Worm (Caenorhabditis elegans): ENCODE results near the gene C28H8.2.
A peak's percentile ranks its signal among the peaks of the same experiment; 100 is the strongest.

C28H8.2 gene

ce11 chrIII:5938013-5938412, 17.9 kb downstream of the C28H8.2 start (continued):
- TF ChIP-seq jun-1 (tag; optimal IDR thresholded peaks at IDR 0.05): peak; percentile 21
- peak; percentile 50 for TF ChIP-seq elt-2 (tag; optimal IDR thresholded peaks at IDR 0.05)
- TF ChIP-seq ztf-11 (tag; optimal IDR thresholded peaks at IDR 0.05): no peak
- TF ChIP-seq ceh-16 (tag; optimal IDR thresholded peaks at IDR 0.05): peak; percentile 32
- peak; percentile 55 for TF ChIP-seq fos-1 (tag; optimal IDR thresholded peaks at IDR 0.05)
- TF ChIP-seq nhr-77 (tag; optimal IDR thresholded peaks at IDR 0.05): no peak
- peak; percentile 95 for TF ChIP-seq nhr-25 (tag; optimal IDR thresholded peaks at IDR 0.05)
- TF ChIP-seq ama-1 (optimal IDR thresholded peaks at IDR 0.05): peak; percentile 15

DNA sequence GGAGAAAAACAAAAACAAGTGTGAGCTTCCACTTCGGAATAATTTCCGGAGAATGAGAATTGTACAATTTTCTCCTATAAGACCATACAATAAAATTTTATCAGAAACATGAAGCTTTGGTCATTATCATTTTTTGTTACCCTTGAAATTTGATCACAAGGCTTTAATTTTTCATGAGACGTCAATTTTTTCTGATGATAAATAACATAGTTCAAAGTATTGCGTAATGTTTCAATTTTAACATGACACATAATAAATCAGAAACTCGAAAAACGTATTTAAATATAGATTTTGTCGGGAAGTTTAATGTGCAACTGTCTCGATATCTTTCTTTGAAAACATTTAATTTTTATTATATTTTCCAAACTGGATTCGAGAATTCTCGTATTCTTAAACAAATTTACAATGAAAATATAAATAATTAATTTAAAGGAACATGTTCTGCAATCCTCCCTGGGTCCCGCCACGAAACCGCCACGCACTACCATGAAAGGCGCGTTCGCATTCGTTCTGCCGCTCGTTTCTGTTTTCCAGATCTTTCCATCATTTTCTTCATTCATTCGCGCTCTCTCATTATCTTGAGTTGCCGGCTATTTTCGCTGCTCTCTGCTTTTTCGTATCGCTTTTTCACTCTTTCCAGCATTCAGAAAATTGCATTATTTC, 18.8 kb downstream of the C28H8.2 start:
- TF ChIP-seq fos-1 (tag; optimal IDR thresholded peaks at IDR 0.05) (no peak), nhr-76 (tag; optimal IDR thresholded peaks at IDR 0.05) (no peak), lin-39 (tag; optimal IDR thresholded peaks at IDR 0.05) (peak; percentile 13), elt-2 (tag; optimal IDR thresholded peaks at IDR 0.05) (peak; percentile 69), pha-4 (tag; optimal IDR thresholded peaks at IDR 0.05) (peak; percentile 57), hmg-11 (tag; optimal IDR thresholded peaks at IDR 0.05) (no peak), pqm-1 (tag; optimal IDR thresholded peaks at IDR 0.05) (peak; percentile 61)

DNA sequence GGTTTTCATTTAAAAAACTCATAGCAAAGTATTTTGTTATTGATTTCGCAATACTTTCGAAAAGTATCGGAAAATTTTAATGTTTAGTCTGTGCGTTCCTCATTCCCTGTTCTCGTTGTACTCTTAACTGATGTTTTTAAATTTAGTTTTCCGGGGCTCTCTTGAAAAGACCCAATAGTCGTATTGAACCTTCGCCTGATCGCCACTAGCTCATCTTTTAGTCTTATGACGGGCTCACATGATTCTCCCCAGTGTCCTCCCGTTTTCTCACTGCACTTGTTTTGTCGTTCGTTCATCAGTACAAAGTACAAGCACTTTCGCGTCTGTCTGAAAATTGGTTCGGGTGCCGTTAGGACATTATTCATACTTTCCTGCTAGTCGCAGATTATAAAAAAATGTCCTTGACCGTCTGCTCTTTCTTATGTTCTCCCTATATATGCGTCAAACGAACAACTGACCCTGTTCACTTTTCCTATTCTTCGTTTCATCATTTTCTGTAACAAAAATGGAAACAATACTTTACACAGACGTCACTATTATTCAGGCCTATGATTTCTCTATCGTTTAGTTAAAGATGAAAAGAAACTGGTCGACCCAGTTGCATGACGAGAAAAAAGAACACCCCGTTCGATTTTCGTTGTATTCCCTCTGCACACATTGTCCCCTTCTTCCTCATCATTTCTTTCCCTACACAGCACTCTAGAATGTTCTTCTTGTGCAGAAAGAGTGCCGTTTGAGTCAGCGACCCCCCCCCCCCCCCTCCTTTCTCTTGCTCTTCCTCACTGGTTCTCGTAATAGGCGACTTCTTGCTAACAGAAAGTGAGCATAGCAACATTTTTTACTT, 19.6 kb downstream of the C28H8.2 start, which contains the start of gene ubq-1:
Gene ubq-1, plus strand, starts transcription at position 802 of the 844 bp plus-strand sequence.
- no peak for TF ChIP-seq lin-15B (tag; optimal IDR thresholded peaks at IDR 0.05)
- TF ChIP-seq ztf-4 (tag; optimal IDR thresholded peaks at IDR 0.05): no peak
- TF ChIP-seq egl-27 (tag; optimal IDR thresholded peaks at IDR 0.05): peak; percentile 15
- no peak for TF ChIP-seq jun-1 (tag; optimal IDR thresholded peaks at IDR 0.05)
- peak; percentile 24 for TF ChIP-seq nfya-1 (tag; optimal IDR thresholded peaks at IDR 0.05; ENCODE audit: insufficient read depth)
- TF ChIP-seq elt-1 (tag; optimal IDR thresholded peaks at IDR 0.05): no peak
- no peak for TF ChIP-seq nhr-28 (tag; optimal IDR thresholded peaks at IDR 0.05)
- TF ChIP-seq fkh-10 (GFP tag; optimal IDR thresholded peaks at IDR 0.05): no peak
- TF ChIP-seq nhr-23 (tag; optimal IDR thresholded peaks at IDR 0.05): peak; percentile 7
- TF ChIP-seq ama-1 (optimal IDR thresholded peaks at IDR 0.05): peak; percentile 59
- peak; percentile 15 for TF ChIP-seq ceh-82 (tag; optimal IDR thresholded peaks at IDR 0.05)
- TF ChIP-seq nhr-11 (tag; optimal IDR thresholded peaks at IDR 0.05): no peak
- peak; percentile 15 for TF ChIP-seq elt-2 (tag; optimal IDR thresholded peaks at IDR 0.05)
- TF ChIP-seq nhr-77 (tag; optimal IDR thresholded peaks at IDR 0.05): no peak
- no peak for TF ChIP-seq nhr-67 (tag; optimal IDR thresholded peaks at IDR 0.05)
- no peak for TF ChIP-seq nhr-12 (tag; optimal IDR thresholded peaks at IDR 0.05)
- TF ChIP-seq eor-1 (tag; optimal IDR thresholded peaks at IDR 0.05): no peak
- no peak for TF ChIP-seq R02D3.7 (tag; optimal IDR thresholded peaks at IDR 0.05)
- no peak for TF ChIP-seq sea-2 (GFP tag; optimal IDR thresholded peaks at IDR 0.05)
- TF ChIP-seq egl-5 (tag; optimal IDR thresholded peaks at IDR 0.05): no peak
- no peak for TF ChIP-seq pqm-1 (tag; optimal IDR thresholded peaks at IDR 0.05)
- no peak for TF ChIP-seq unc-62 (GFP tag; optimal IDR thresholded peaks at IDR 0.05)
- TF ChIP-seq lsy-12 (tag; optimal IDR thresholded peaks at IDR 0.05): no peak
- no peak for TF ChIP-seq ceh-9 (tag; optimal IDR thresholded peaks at IDR 0.05)
- TF ChIP-seq fkh-2 (tag; optimal IDR thresholded peaks at IDR 0.05): no peak
- TF ChIP-seq pha-4 (tag; optimal IDR thresholded peaks at IDR 0.05): peak; percentile 61
- TF ChIP-seq hmg-11 (tag; optimal IDR thresholded peaks at IDR 0.05): peak; percentile 28
- no peak for TF ChIP-seq nhr-237 (tag; optimal IDR thresholded peaks at IDR 0.05)
- peak; percentile 64 for TF ChIP-seq nhr-25 (tag; optimal IDR thresholded peaks at IDR 0.05)
- TF ChIP-seq ztf-11 (tag; optimal IDR thresholded peaks at IDR 0.05): no peak
- no peak for TF ChIP-seq elt-3 (tag; optimal IDR thresholded peaks at IDR 0.05)
- TF ChIP-seq daf-12 (tag; optimal IDR thresholded peaks at IDR 0.05): no peak
- TF ChIP-seq aly-2 (tag; optimal IDR thresholded peaks at IDR 0.05): no peak
